Worm (Caenorhabditis elegans) whole organism, young adult: Measurements from ENCODE around the gene F55C9.6.

Source experiments
- C17E4.6 ChIP-seq: fragments of 200-800 bp; sonication (Bioruptor generic); IDR thresholded peaks from 2 replicates; pipeline ENCODE4 v1.3.6; 2022; ENCODE audit warnings: missing genetic modification reagents, missing genetic modification characterization, missing compliant biosample characterization
- D2030.7 ChIP-seq: fragments of 200-800 bp; sonication (Bioruptor generic); IDR thresholded peaks from 2 replicates; pipeline ENCODE4 v1.3.6; 2022; ENCODE audit warnings: missing genetic modification reagents, missing genetic modification characterization, missing compliant biosample characterization
- F49E8.2 ChIP-seq: sonication (generic microtip); optimal IDR thresholded peaks from 3 replicates; lab custom pipeline; 2017; ENCODE audit warnings: missing genetic modification characterization, mild to moderate bottlenecking, missing compliant biosample characterization, antibody characterized with exemption, moderate library complexity; ENCODE audit not compliant: insufficient read depth
- F55B11.4 ChIP-seq: sonication (generic microtip); optimal IDR thresholded peaks from 2 replicates; lab custom pipeline; 2016; ENCODE audit warnings: missing compliant biosample characterization, missing genetic modification characterization, borderline replicate concordance; ENCODE audit not compliant: insufficient read depth
- F57C9.4 ChIP-seq: sonication (generic microtip); optimal IDR thresholded peaks from 2 replicates; lab custom pipeline; 2017; ENCODE audit warnings: mild to moderate bottlenecking, missing genetic modification characterization, missing compliant biosample characterization
- K12H6.12 ChIP-seq: fragments of 200-800 bp; sonication (Bioruptor generic); optimal IDR thresholded peaks from 2 replicates; lab custom pipeline; 2018; ENCODE audit warnings: mild to moderate bottlenecking, missing genetic modification characterization, missing compliant biosample characterization
- Y53F4B.3 ChIP-seq: fragments of 200-800 bp; sonication (Bioruptor generic); IDR thresholded peaks from 2 replicates; pipeline ENCODE4 v1.3.6; 2022; ENCODE audit warnings: missing genetic modification reagents, missing genetic modification characterization, missing compliant biosample characterization
- Y53G8AR.9 ChIP-seq: fragments of 200-800 bp; sonication (Bioruptor generic); conservative IDR thresholded peaks from 2 replicates; pipeline ENCODE4 v1.3.6; 2022; ENCODE audit warnings: missing genetic modification reagents, missing genetic modification characterization, missing compliant biosample characterization
- Y79H2A.3 ChIP-seq: fragments of 200-800 bp; sonication (Bioruptor generic); conservative IDR thresholded peaks from 2 replicates; pipeline ENCODE4 v1.3.6; 2022; ENCODE audit warnings: missing genetic modification reagents, missing genetic modification characterization, missing compliant biosample characterization
- Y95B8A.8 ChIP-seq: fragments of 200-800 bp; sonication (Bioruptor generic); IDR thresholded peaks from 2 replicates; pipeline ENCODE4 v1.3.6; 2022; ENCODE audit warnings: missing genetic modification reagents, missing genetic modification characterization, missing compliant biosample characterization
- ZK185.1 ChIP-seq: sonication (generic microtip); optimal IDR thresholded peaks from 2 replicates; lab custom pipeline; 2016; ENCODE audit warnings: mild to moderate bottlenecking, missing genetic modification characterization, missing compliant biosample characterization; ENCODE audit not compliant: poor library complexity, severe bottlenecking
- aptf-2 ChIP-seq: fragments of 200-800 bp; sonication (Bioruptor generic); conservative IDR thresholded peaks from 2 replicates; pipeline ENCODE4 v1.3.6; 2022; ENCODE audit warnings: missing genetic modification reagents, missing genetic modification characterization, missing compliant biosample characterization
- aptf-3 ChIP-seq: fragments of 200-800 bp; sonication (Bioruptor generic); IDR thresholded peaks from 2 replicates; pipeline ENCODE4 v1.3.6; 2022; ENCODE audit warnings: missing genetic modification characterization, missing compliant biosample characterization
- athp-1 ChIP-seq: sonication (generic microtip); optimal IDR thresholded peaks from 2 replicates; lab custom pipeline; 2017; ENCODE audit warnings: mild to moderate bottlenecking, missing genetic modification characterization, missing compliant biosample characterization
- attf-5 ChIP-seq: fragments of 200-800 bp; sonication (Bioruptor generic); optimal IDR thresholded peaks from 2 replicates; lab custom pipeline; 2018; ENCODE audit warnings: mild to moderate bottlenecking, missing genetic modification characterization, missing compliant biosample characterization
- attf-6 ChIP-seq: fragments of 200-800 bp; sonication (Bioruptor generic); IDR thresholded peaks from 2 replicates; pipeline ENCODE4 v1.3.6; 2022; ENCODE audit warnings: missing genetic modification reagents, missing genetic modification characterization, missing compliant biosample characterization
- ceh-27 ChIP-seq: fragments of 200-800 bp; sonication (Bioruptor generic); optimal IDR thresholded peaks from 2 replicates; lab custom pipeline; 2018; ENCODE audit warnings: mild to moderate bottlenecking, missing genetic modification characterization, moderate library complexity, missing compliant biosample characterization
- ceh-79 ChIP-seq: sonication (generic microtip); optimal IDR thresholded peaks from 2 replicates; lab custom pipeline; 2017; ENCODE audit warnings: mild to moderate bottlenecking, missing genetic modification characterization, missing compliant biosample characterization
- dox-1 ChIP-seq: fragments of 200-800 bp; sonication (Bioruptor generic); IDR thresholded peaks from 2 replicates; pipeline ENCODE4 v1.3.6; 2022; ENCODE audit warnings: missing genetic modification reagents, missing genetic modification characterization, missing compliant biosample characterization
- hlh-12 ChIP-seq: sonication (generic microtip); optimal IDR thresholded peaks from 2 replicates; lab custom pipeline; 2016; ENCODE audit warnings: missing genetic modification characterization, missing compliant biosample characterization
- hlh-26 ChIP-seq: fragments of 200-800 bp; sonication (Bioruptor generic); conservative IDR thresholded peaks from 2 replicates; pipeline ENCODE4 v1.3.6; 2022; ENCODE audit warnings: missing genetic modification reagents, missing genetic modification characterization, missing compliant biosample characterization
- hmg-1.2 ChIP-seq: fragments of 200-800 bp; sonication (Bioruptor generic); IDR thresholded peaks from 2 replicates; pipeline ENCODE4 v1.3.6; 2022; ENCODE audit warnings: missing genetic modification reagents, missing genetic modification characterization, missing compliant biosample characterization
- hmg-20 ChIP-seq: fragments of 200-800 bp; sonication (Bioruptor generic); IDR thresholded peaks from 2 replicates; pipeline ENCODE4 v1.3.6; 2022; ENCODE audit warnings: missing genetic modification reagents, missing genetic modification characterization, missing compliant biosample characterization
- hsf-1 ChIP-seq: fragments of 200-800 bp; sonication (Bioruptor generic); IDR thresholded peaks from 2 replicates; pipeline ENCODE4 v1.3.6; 2022; ENCODE audit warnings: missing genetic modification reagents, missing genetic modification characterization, missing compliant biosample characterization
- lin-26 ChIP-seq: fragments of 200-800 bp; sonication (Bioruptor generic); IDR thresholded peaks from 2 replicates; pipeline ENCODE4 v1.3.6; 2022; ENCODE audit warnings: missing genetic modification reagents, missing genetic modification characterization, missing compliant biosample characterization
- lin-35 ChIP-seq, 3 experiments: fragments of 150-350 bp in 2 of 3; sonication (generic microtip) in 1 of 3; optimal IDR thresholded peaks; 2 replicates each; lab custom pipeline; 2014 to 2018; ENCODE audit warnings: missing biosample characterization in 3 of 3, missing genetic modification characterization in 3 of 3, missing genetic modification reagents in 3 of 3
- lsl-1 ChIP-seq: fragments of 200-800 bp; sonication (Bioruptor generic); optimal IDR thresholded peaks from 2 replicates; lab custom pipeline; 2018; ENCODE audit warnings: mild to moderate bottlenecking, missing genetic modification characterization, moderate library complexity, missing compliant biosample characterization
- lsy-27 ChIP-seq: sonication (generic microtip); optimal IDR thresholded peaks from 2 replicates; lab custom pipeline; 2017; ENCODE audit warnings: missing genetic modification characterization, mild to moderate bottlenecking, missing compliant biosample characterization, antibody characterized with exemption, missing genotype, borderline replicate concordance; ENCODE audit not compliant: insufficient read depth
- mcd-1 ChIP-seq: fragments of 200-800 bp; sonication (Bioruptor generic); IDR thresholded peaks from 2 replicates; pipeline ENCODE4 v1.3.6; 2022; ENCODE audit warnings: missing genetic modification reagents, missing genetic modification characterization, missing compliant biosample characterization
- mxl-1 ChIP-seq: sonication (generic microtip); optimal IDR thresholded peaks from 2 replicates; lab custom pipeline; 2016; ENCODE audit warnings: missing genetic modification characterization, missing compliant biosample characterization
- nfya-1 ChIP-seq: sonication (generic microtip); optimal IDR thresholded peaks from 2 replicates; lab custom pipeline; 2017; ENCODE audit warnings: antibody characterized with exemption, missing compliant biosample characterization, missing genetic modification characterization, borderline replicate concordance; ENCODE audit not compliant: insufficient read depth
- nhr-179 ChIP-seq: sonication (generic microtip); optimal IDR thresholded peaks from 2 replicates; lab custom pipeline; 2016; ENCODE audit warnings: mild to moderate bottlenecking, missing genetic modification characterization, missing compliant biosample characterization
- nhr-27 ChIP-seq: fragments of 200-800 bp; sonication (Bioruptor generic); optimal IDR thresholded peaks from 2 replicates; lab custom pipeline; 2018; ENCODE audit warnings: mild to moderate bottlenecking, missing genetic modification characterization, moderate library complexity, missing compliant biosample characterization
- repo-1 ChIP-seq: sonication (generic microtip); optimal IDR thresholded peaks from 2 replicates; lab custom pipeline; 2017; ENCODE audit warnings: mild to moderate bottlenecking, missing genetic modification characterization, missing compliant biosample characterization
- snpc-1.1 ChIP-seq: sonication (generic microtip); optimal IDR thresholded peaks from 2 replicates; lab custom pipeline; 2017; ENCODE audit warnings: missing genetic modification characterization, mild to moderate bottlenecking, missing compliant biosample characterization, antibody characterized with exemption, moderate library complexity, missing genotype, missing genetic modification reagents; ENCODE audit not compliant: insufficient read depth
- snpc-4 ChIP-seq, 5 experiments: fragments of 150-350 bp in 1 of 5; sonication (generic microtip) in 4 of 5; optimal IDR thresholded peaks; 2 replicates each; lab custom pipeline; 2014 to 2018; ENCODE audit warnings: missing genetic modification characterization in 5 of 5, missing biosample characterization in 3 of 5, antibody characterized with exemption in 2 of 5, mild to moderate bottlenecking in 2 of 5, missing compliant biosample characterization in 2 of 5, missing genotype in 2 of 5, moderate library complexity in 2 of 5, missing genetic modification reagents in 1 of 5
- somi-1 ChIP-seq: fragments of 200-800 bp; sonication (Bioruptor generic); optimal IDR thresholded peaks from 2 replicates; lab custom pipeline; 2018; ENCODE audit warnings: mild to moderate bottlenecking, missing genetic modification characterization, missing compliant biosample characterization
- tlf-1 ChIP-seq: fragments of 200-800 bp; sonication (Bioruptor generic); optimal IDR thresholded peaks from 2 replicates; lab custom pipeline; 2018; ENCODE audit warnings: mild to moderate bottlenecking, missing genetic modification characterization, missing compliant biosample characterization
- unc-62 ChIP-seq: fragments of 150-350 bp; optimal IDR thresholded peaks from 2 replicates; lab custom pipeline; 2014; ENCODE audit warnings: missing biosample characterization, missing genetic modification reagents, missing genetic modification characterization
- zfh-2 ChIP-seq: fragments of 200-800 bp; sonication (Bioruptor generic); conservative IDR thresholded peaks from 2 replicates; pipeline ENCODE4 v1.3.6; 2022; ENCODE audit warnings: missing genetic modification reagents, missing genetic modification characterization, missing compliant biosample characterization
- ztf-28 ChIP-seq: fragments of 200-800 bp; sonication (Bioruptor generic); IDR thresholded peaks from 2 replicates; pipeline ENCODE4 v1.3.6; 2022; ENCODE audit warnings: missing genetic modification reagents, missing genetic modification characterization, missing compliant biosample characterization
- ztf-6 ChIP-seq: fragments of 200-800 bp; sonication (Bioruptor generic); IDR thresholded peaks from 2 replicates; pipeline ENCODE4 v1.3.6; 2022; ENCODE audit warnings: missing genetic modification reagents, missing genetic modification characterization, missing compliant biosample characterization

F55C9.6 gene

DNA sequence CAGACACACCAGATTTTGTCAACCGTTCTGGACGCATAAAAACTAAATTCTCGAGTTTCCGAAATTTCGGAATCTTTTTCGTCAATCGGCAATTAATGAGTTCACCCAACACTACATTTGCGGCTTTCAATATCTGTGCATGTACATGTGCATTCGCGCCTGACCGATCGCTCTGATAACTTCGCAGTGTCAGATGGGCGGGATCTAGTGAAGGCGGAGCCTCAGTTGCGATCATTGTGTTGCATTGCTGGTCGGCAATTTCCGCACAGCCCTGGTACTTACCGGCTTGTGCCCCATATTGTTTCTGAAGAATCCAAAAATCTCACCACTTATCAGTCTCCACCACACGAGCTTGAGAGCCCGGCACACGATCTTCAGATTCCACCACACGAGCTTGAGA is 35.9 kb downstream of the F55C9.6 start:
- TF ChIP-seq zfh-2 (peak; percentile 44), somi-1 (GFP tag; lab: Kevin White, UChicago) (no peak)

DNA sequence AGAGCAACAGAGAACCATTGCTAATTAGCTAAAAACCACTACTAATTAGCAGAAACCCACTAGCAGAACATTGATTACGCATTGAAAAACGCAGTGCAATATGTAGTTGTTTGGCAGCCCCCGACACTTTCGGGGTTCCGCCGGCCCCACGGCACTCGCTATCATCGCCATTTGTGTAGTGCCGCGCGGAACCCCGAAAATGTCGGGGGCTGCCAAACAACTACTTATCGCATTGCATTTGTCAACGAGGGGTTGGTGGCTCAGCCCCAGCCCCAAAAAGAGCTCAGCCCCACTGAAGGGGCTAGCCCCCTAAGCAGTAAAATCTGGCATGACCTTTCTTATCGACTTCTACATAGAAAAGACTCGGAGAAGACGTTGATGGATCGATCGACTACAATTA is 37.2 kb downstream of the F55C9.6 start:
- no peak for TF ChIP-seq nfya-1 (tag; lab: Kevin White, UChicago)
- peak; percentile 55 for TF ChIP-seq snpc-1.1
- TF ChIP-seq snpc-4 (GFP tag; optimal IDR thresholded peaks at IDR 0.05; lab: Kevin White, UChicago), result no peak
- peak in 2 of 4 experiments; percentile 67 to 81 for TF ChIP-seq snpc-4 (tag; optimal IDR thresholded peaks at IDR 0.05; lab: Kevin White, UChicago)
- TF ChIP-seq lin-26, result no peak
- TF ChIP-seq attf-5, result no peak

DNA sequence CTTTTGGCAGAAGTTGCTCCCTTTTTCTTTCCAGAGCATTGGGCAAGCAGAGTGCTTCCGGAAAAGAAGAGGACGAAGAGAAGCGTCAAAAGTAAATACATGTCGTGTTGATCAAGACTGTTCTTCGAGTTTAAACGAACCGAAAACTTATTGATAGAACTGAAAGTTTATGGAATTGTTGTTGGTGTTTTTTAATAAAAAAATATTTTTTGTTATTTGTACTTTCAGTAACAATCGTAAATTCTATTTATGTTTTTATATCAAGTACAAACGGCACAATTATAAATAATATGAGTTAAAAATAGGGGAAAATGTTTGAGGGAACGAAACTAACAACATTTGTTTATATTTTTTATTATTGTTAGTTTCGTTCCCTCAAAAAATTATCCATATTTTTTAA is 39.0 kb downstream of the F55C9.6 start, which contains the start of gene F21D9.3:
Gene F21D9.3, minus strand, starts transcription at position 101 of the 400 bp plus-strand sequence.
- TF ChIP-seq unc-62, result no peak
- TF ChIP-seq aptf-3 (GFP tag; lab: Robert Waterston, UW), result no peak
- TF ChIP-seq D2030.7 (GFP tag; lab: Robert Waterston, UW), result no peak
- TF ChIP-seq hlh-12 (tag; lab: Kevin White, UChicago), result no peak
- no peak for TF ChIP-seq repo-1 (tag; lab: Kevin White, UChicago)
- TF ChIP-seq tlf-1 (GFP tag; lab: Kevin White, UChicago), result no peak
- no peak for TF ChIP-seq K12H6.12
- no peak for TF ChIP-seq Y53F4B.3 (GFP tag; lab: Robert Waterston, UW)
- TF ChIP-seq lsl-1 (GFP tag; lab: Kevin White, UChicago), result no peak
- TF ChIP-seq hlh-26 (GFP tag; lab: Robert Waterston, UW), result no peak
- TF ChIP-seq F57C9.4 (tag; lab: Kevin White, UChicago), result no peak
- TF ChIP-seq ceh-79, result no peak
- TF ChIP-seq Y53G8AR.9 (GFP tag; lab: Robert Waterston, UW), result no peak
- TF ChIP-seq F55B11.4, result no peak
- no peak for TF ChIP-seq Y95B8A.8
- no peak for TF ChIP-seq lsy-27 (tag; lab: Kevin White, UChicago)
- no peak for TF ChIP-seq ceh-27 (GFP tag; lab: Kevin White, UChicago)
- no peak for TF ChIP-seq C17E4.6 (GFP tag; lab: Robert Waterston, UW)
- no peak for TF ChIP-seq attf-6 (GFP tag; lab: Robert Waterston, UW)

DNA sequence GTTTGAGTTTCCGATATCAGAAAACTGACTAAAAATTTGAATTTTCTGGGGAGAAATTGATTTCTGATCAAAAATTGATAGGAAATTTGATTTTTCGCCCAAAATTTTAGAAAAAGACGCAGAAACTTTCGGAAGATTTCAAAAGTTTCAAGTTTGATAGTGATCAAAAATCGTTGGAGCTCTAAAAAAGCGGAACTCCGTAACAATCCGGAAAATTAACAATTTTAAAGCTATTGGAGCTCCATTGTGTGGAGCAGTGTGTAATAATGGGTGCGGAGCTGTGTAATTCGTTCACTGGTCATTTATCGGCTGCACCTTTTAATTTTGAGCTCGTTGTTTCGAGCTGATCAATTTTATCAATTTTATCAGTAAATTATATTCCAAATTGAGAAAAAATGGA is 43.1 kb downstream of the F55C9.6 start, which contains the start of gene F21D9.4:
Gene F21D9.4, plus strand, starts transcription at position 301 of the 400 bp plus-strand sequence.
- no peak for TF ChIP-seq Y79H2A.3

DNA sequence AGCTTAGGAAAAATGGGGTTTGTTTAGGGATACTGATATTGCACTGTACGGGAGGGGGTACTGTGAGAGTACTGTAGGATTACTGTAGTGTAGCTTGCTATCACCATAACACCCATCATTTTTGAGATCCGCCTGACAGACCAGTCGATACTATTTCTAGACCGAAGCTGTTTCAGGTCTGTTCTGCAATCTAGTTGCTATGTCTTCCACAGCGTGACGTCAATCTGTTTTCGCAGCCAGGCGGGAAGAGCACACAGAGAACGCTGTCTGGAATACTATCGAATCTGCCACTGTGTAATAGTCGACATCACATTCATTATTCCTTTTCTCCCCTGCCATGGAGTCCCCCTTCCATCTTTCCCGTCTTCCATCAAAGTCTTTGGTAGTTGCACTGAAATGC is 44.8 kb downstream of the F55C9.6 start, which contains the start of gene F21D9.11:
Gene F21D9.11, plus strand, starts transcription at position 301 of the 400 bp plus-strand sequence.
- TF ChIP-seq F49E8.2 (tag; lab: Kevin White, UChicago) (no peak), mcd-1 (GFP tag; lab: Robert Waterston, UW) (no peak), mxl-1 (no peak), nhr-179 (tag; lab: Kevin White, UChicago) (no peak), hmg-1.2 (GFP tag; lab: Robert Waterston, UW) (no peak), unc-62 (no peak), nhr-27 (tag; lab: Kevin White, UChicago) (no peak), ztf-6 (GFP tag; lab: Robert Waterston, UW) (no peak), ztf-28 (no peak), lin-35 (GFP tag; optimal IDR thresholded peaks at IDR 0.05; lab: Kevin White, UChicago) (no peak), aptf-2 (no peak), dox-1 (GFP tag; lab: Robert Waterston, UW) (no peak), ZK185.1 (no peak), Y53F4B.3 (GFP tag; lab: Robert Waterston, UW) (no peak), athp-1 (tag; lab: Kevin White, UChicago) (no peak), hsf-1 (GFP tag; lab: Robert Waterston, UW) (no peak), hmg-20 (GFP tag; lab: Robert Waterston, UW) (no peak)
